Worm (Caenorhabditis elegans): ENCODE data around the gene asp-6.

DNA sequence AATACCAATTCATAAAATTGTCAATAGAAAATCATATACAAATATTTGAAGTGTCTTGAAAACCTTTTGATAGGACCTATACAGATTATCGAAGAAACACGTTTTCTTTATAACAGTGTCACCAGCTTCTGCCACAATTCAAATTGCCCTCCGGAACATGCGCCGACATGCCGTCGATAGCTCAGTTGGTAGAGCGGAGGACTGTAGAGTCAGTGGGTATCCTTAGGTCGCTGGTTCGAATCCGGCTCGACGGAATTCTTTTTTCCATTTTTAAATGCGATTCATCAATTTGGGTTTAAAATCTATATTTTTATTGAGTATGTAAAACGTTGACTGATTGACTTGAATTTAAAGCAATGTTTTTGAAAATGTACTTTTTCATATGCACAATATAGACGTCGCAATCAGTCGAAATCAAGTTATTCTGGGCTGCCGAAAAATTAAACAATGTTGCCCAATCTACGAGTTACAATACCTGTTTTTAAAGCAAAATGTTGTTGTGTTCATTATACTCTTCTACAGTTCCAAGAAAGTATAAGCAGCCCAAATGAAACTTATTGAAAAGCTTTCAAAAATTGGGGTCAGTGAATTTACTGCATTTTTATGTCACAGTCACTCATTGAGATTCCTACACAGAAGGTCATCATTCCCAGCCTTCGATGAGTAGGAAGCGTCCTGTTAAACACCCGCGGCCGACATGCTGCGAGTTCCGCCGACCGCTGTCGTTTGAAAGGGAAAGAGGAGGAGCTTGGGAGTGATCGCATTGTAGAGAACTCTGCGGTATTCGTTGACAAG, 21.2 kb downstream of the asp-6 start:
- no peak for TF ChIP-seq him-1 (tag; optimal IDR thresholded peaks at IDR 0.05)
- peak; percentile 47 for TF ChIP-seq W03F9.2 (tag; optimal IDR thresholded peaks at IDR 0.05)
- no peak for TF ChIP-seq dao-5 (tag; optimal IDR thresholded peaks at IDR 0.05)

Data from whole organism, L4/young adult.